Worm (Caenorhabditis elegans) whole organism, L4/young adult: ENCODE measurements around the gene ugt-30.

Experiments used
- dao-5 ChIP-seq: sonication (generic microtip); optimal IDR thresholded peaks from 2 replicates; lab custom pipeline; 2016; ENCODE audit warnings: missing genotype, missing genetic modification characterization, moderate library complexity, missing compliant biosample characterization
- him-1 ChIP-seq: sonication (generic microtip); optimal IDR thresholded peaks from 2 replicates; lab custom pipeline; 2016; ENCODE audit warnings: missing genotype, missing genetic modification reagents, missing genetic modification characterization, missing compliant biosample characterization

- TF ChIP-seq dao-5 (tag; lab: Kevin White, UChicago): no peak
- TF ChIP-seq him-1 (tag; lab: Kevin White, UChicago): no peak
These were observed 35.6 kb downstream of the ugt-30 start, which contains the start of the genes C01G10.5 and C01G10.4 for ce11 chrV:15089438-15089837.
